Worm (Caenorhabditis elegans): Measurements from ENCODE around the gene mbk-2.

The mbk-2 gene

ce11 chrIV:13057418-13057817 lies 48.5 kb downstream of the mbk-2 start, which contains the start of gene scl-2 (continued):
- TF ChIP-seq Y5F2A.4 (GFP tag; optimal IDR thresholded peaks at IDR 0.05) (no peak), lim-7 (GFP tag; IDR thresholded peaks at IDR 0.05) (no peak), egl-27 (tag; optimal IDR thresholded peaks at IDR 0.05) (no peak), zag-1 (tag; optimal IDR thresholded peaks at IDR 0.05) (no peak), ztf-11 (tag; optimal IDR thresholded peaks at IDR 0.05) (no peak), arid-1 (GFP tag; conservative IDR thresholded peaks at IDR 0.05) (no peak), ZK337.2 (GFP tag; IDR thresholded peaks at IDR 0.05) (no peak), dmd-6 (GFP tag; IDR thresholded peaks at IDR 0.05) (peak; percentile 92), daf-16 (GFP tag; optimal IDR thresholded peaks at IDR 0.05) (no peak), daf-16 (tag; optimal IDR thresholded peaks at IDR 0.05) (peak; percentile 99), mxl-2 (GFP tag; conservative IDR thresholded peaks at IDR 0.05) (no peak), mes-2 (tag; optimal IDR thresholded peaks at IDR 0.05; ENCODE audit: poor library complexity, severe bottlenecking) (peak; percentile 20), ces-1 (GFP tag; optimal IDR thresholded peaks at IDR 0.05) (no peak), F37D6.2 (tag; optimal IDR thresholded peaks at IDR 0.05) (no peak), php-3 (GFP tag; IDR thresholded peaks at IDR 0.05) (peak; percentile 87), fos-1 (tag; optimal IDR thresholded peaks at IDR 0.05) (no peak), zfp-2 (tag; optimal IDR thresholded peaks at IDR 0.05) (no peak), hif-1 (tag; optimal IDR thresholded peaks at IDR 0.05) (no peak), ceh-44 (GFP tag; IDR thresholded peaks at IDR 0.05) (no peak), nhr-41 (GFP tag; IDR thresholded peaks at IDR 0.05) (no peak), hlh-30 (tag; optimal IDR thresholded peaks at IDR 0.05; ENCODE audit: insufficient read depth) (peak; percentile 70), pqm-1 (tag; optimal IDR thresholded peaks at IDR 0.05) (peak; percentile 99), spr-1 (tag; optimal IDR thresholded peaks at IDR 0.05) (no peak), lin-15B (tag; optimal IDR thresholded peaks at IDR 0.05) (no peak), nhr-10 (tag; optimal IDR thresholded peaks at IDR 0.05) (no peak), egl-43 (GFP tag; IDR thresholded peaks at IDR 0.05) (no peak), duxl-1 (tag; optimal IDR thresholded peaks at IDR 0.05; ENCODE audit: poor library complexity) (no peak), attf-4 (tag; optimal IDR thresholded peaks at IDR 0.05) (no peak), hlh-11 (tag; optimal IDR thresholded peaks at IDR 0.05) (peak; percentile 87), nhr-77 (tag; optimal IDR thresholded peaks at IDR 0.05) (peak; percentile 95), pha-4 (GFP tag; IDR thresholded peaks at IDR 0.05) (no peak), pha-4 (tag; optimal IDR thresholded peaks at IDR 0.05) (no peak), ama-1 (optimal IDR thresholded peaks at IDR 0.05) (peak; percentile 50), aha-1 (tag) (peak; percentile 63), vab-7 (GFP tag; IDR thresholded peaks at IDR 0.05) (no peak), Y75B8A.6 (GFP tag; IDR thresholded peaks at IDR 0.05) (no peak), ceh-28 (tag; optimal IDR thresholded peaks at IDR 0.05) (no peak), mxl-3 (GFP tag; optimal IDR thresholded peaks at IDR 0.05) (no peak), ceh-82 (tag; optimal IDR thresholded peaks at IDR 0.05) (no peak), daf-8 (GFP tag; IDR thresholded peaks at IDR 0.05) (no peak), lin-29 (GFP tag; IDR thresholded peaks at IDR 0.05) (no peak), ceh-32 (tag; optimal IDR thresholded peaks at IDR 0.05; ENCODE audit: poor library complexity) (no peak), madf-5 (GFP tag; IDR thresholded peaks at IDR 0.05) (no peak)

- TF ChIP-seq ces-1 (GFP tag; optimal IDR thresholded peaks at IDR 0.05) (no peak), aha-1 (tag) (peak; percentile 20), dmd-9 (GFP tag; IDR thresholded peaks at IDR 0.05) (no peak), mdl-1 (tag; optimal IDR thresholded peaks at IDR 0.05) (no peak), spr-1 (tag; optimal IDR thresholded peaks at IDR 0.05) (no peak)
These were observed 50.3 kb downstream of the mbk-2 start, which contains the start of gene scl-3 for ce11 chrIV:13059284-13059683. Gene scl-3, plus strand, starts transcription at chrIV:13059584.

Data from whole organism, L4 larva.